Fruit fly (Drosophila melanogaster): ENCODE measurements around the gene CG14627.

CG14627 gene

dm6 chrX:1191008-1191407, 9.6 kb downstream of the CG14627 start, which contains the start of gene CG11380:
Gene CG11380, plus strand, starts transcription at chrX:1191308.
- TF ChIP-seq noc (tag; optimal IDR thresholded peaks at IDR 0.05): no peak

- no peak for TF ChIP-seq noc (tag; optimal IDR thresholded peaks at IDR 0.05)
These were observed 16.4 kb downstream of the CG14627 start for dm6 chrX:1197862-1198261.

DNA sequence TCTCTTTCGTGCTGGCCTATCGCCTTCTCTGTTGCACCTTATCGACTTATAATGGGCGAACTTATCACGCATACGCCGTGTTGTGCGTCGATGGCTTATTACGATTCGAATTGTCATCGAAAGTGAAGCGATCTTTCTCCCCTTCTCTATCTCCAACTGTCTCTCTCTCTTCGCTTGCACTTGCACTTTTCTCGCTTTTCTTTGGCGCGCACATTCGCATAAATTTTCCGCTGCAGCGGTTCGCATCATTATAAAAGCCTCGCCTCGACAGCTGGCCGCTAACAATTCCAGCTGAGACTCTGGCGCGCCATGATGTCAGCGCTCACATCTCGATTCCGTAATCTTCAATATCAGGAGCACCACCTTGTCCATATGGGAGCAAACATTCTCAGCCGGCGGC, 17.8 kb downstream of the CG14627 start, which contains the start of gene CG14625:
TSS of gene CG14625 (plus strand) at position 301 of the 400 bp plus-strand sequence.
- no peak for TF ChIP-seq noc (tag; optimal IDR thresholded peaks at IDR 0.05)

dm6 chrX:1203477-1203876, 22.1 kb downstream of the CG14627 start, which contains the start of gene CG11381:
Gene CG11381, plus strand, starts transcription at chrX:1203777.
- TF ChIP-seq noc (tag; optimal IDR thresholded peaks at IDR 0.05): no peak

dm6 chrX:1206437-1206836, 25.0 kb downstream of the CG14627 start, which contains the start of gene CG14624:
Gene CG14624, plus strand, starts transcription at chrX:1206737.
- TF ChIP-seq noc (tag; optimal IDR thresholded peaks at IDR 0.05): no peak

DNA sequence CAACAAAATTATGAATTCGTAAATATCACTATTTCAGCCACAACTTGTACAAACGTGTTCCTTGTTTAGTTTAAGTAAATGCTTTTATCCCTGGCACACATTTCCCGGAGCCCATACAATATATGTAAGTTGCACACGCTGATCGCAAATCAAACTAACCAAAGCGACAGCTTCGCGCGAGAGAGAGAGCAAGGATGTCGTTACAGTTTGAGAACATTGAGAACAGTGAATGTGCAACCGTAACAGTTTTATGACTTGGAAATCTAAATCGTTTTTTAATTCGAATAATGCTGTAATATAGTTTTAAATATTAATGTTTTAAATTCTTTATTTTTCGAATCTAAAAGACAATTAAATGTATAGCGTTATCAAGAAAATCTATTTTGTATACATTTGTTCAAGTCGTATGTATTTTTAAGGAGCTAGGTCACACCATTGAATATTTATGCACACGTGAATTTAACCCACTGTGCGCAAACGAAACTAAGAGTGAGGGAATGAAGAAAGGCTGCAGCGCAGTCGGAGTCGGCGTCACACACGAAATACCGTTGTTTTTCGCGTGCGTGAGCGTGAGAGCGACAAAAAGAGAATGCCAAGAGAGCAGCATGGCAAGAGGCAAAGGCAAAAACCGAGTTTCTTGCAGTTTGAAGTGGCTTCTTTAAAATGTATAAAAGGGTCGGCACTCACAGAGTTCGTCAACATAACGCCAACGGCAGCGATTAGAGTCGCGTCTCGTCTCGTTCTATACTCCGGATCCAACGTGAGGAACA, 28.0 kb downstream of the CG14627 start, which contains the start of gene CG11382:
TSS of gene CG11382 (plus strand) at position 720 of the 770 bp plus-strand sequence.
- no peak for TF ChIP-seq noc (tag; optimal IDR thresholded peaks at IDR 0.05)

- no peak for TF ChIP-seq noc (tag; optimal IDR thresholded peaks at IDR 0.05)
These were observed 33.6 kb downstream of the CG14627 start, which contains the start of gene CG11398 for dm6 chrX:1215000-1215399. Gene CG11398, minus strand, starts transcription at chrX:1215156.

DNA sequence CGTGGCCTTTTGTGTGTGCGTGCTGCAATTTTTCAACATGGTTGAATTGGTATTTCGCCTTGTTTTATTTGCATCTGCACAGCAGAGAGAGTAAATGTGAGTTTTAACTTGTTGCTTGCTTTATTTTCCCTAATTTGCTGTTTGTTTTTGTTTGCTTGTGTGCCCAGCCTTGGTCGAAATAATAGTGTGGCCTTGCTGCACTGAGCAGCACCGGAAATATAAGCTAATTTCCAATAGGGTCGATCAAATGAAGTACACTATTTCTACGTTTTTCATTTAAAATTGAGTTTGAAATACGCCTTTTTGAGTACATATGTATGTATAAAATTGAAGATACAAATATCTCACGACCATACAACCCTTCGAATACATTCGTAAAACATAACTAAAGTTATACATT, 35.3 kb downstream of the CG14627 start:
- TF ChIP-seq noc (tag; optimal IDR thresholded peaks at IDR 0.05): no peak

DNA sequence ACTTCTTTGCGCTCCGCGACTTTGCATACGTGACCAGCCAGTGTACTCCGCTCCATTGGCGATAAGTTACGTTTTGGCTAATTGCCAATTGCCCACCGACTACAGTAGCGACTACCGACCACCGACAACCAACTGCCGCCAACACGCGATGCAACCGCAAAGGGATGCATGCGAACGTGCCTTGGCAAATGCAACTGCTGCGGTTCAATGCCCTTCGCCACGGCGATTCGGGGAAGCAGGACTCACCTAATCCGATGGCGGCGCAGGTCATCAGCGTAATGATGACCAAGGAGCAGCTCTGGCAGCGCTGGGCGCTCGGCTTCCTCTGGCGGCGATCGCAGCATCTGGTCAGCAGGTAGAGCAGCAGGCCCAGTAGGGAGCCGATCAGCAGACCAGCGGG, 44.4 kb downstream of the CG14627 start:
- TF ChIP-seq noc (tag; optimal IDR thresholded peaks at IDR 0.05): no peak

DNA sequence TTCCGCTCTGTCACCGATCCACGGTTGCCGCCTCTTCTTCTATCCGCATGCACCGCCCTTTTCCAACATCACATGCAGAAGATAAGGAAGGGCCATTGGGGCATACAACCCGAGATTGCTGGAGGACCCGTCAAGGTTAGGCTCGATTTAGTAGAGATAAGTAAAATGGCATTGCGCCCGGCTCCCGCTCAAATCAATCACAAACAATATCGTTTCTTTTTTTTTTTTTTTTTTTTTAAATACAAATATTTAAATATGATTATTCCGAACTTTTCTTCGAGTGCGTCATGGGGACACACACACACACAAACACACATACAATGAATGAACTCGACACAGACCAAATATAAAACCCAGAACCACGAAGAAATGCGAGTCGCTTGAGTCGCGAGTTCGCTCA, 47.7 kb downstream of the CG14627 start:
- TF ChIP-seq noc (tag; optimal IDR thresholded peaks at IDR 0.05): no peak

DNA sequence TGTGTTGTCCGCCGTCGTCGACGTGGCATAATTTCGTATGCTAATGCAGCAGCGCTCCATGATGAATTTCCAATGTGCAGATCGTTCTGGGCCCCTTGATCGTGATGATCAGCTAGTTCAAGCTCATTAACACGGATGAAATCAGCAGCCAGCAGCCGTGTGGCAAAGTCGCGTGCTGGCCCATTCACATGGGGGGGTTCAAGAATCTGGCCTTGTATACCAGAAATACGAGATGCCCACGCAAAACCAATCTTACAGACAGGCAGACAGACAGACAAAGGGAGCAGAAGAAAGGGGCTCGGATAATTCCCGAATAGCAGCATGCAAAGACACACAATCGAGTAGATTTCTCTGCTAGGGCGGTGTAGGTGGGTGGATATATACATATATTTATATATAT, 48.1 kb downstream of the CG14627 start:
- no peak for TF ChIP-seq noc (tag; optimal IDR thresholded peaks at IDR 0.05)

dm6 chrX:1231707-1232106, 50.3 kb downstream of the CG14627 start:
- TF ChIP-seq noc (tag; optimal IDR thresholded peaks at IDR 0.05): no peak

DNA sequence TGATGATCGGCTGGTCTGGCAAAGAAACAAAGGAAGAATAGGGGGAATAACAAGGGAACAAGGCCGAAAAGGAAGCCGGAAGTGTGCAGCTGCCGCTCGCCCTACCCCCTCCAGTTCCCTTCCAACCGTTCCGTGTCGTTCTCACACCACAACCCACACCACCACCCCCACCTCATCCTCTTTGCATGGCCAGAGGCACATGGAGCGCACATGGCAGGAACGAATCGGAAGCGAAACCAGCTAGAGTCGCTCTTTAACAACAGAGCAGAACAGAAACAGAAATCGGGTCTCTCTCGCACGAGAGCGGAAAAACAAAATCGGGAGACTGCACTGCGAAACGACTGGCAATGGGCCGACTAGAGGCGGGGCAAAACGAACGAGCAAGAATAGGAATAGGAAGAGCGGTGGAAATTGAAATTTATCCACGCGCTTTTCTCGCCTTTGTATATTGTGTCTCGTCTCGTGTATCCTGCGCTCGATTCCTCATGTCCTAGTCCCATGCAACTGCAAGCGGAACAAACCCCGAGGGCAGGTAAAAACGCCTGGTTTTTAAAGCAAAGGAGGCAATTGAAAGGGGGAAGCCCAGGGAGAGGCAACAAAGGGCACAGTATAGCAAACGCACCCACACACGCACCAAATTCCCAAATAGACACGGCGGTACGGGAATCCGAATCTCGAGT, 51.3 kb downstream of the CG14627 start:
- TF ChIP-seq noc (tag; optimal IDR thresholded peaks at IDR 0.05): no peak
